Worm (Caenorhabditis elegans): ENCODE results near the gene srbc-43.

- TF ChIP-seq sma-9 (GFP tag; optimal IDR thresholded peaks at IDR 0.05) (no peak), sma-9 (tag; optimal IDR thresholded peaks at IDR 0.05) (no peak), unc-62 (GFP tag; optimal IDR thresholded peaks at IDR 0.05) (no peak), skn-1 (tag; optimal IDR thresholded peaks at IDR 0.05) (no peak), ztf-4 (tag; optimal IDR thresholded peaks at IDR 0.05) (no peak), Y55F3AM.14 (GFP tag; optimal IDR thresholded peaks at IDR 0.05) (no peak), nhr-23 (tag; optimal IDR thresholded peaks at IDR 0.05) (no peak), ztf-11 (tag; optimal IDR thresholded peaks at IDR 0.05) (no peak)
These were observed 37.9 kb downstream of the srbc-43 start, which contains the start of gene C15C8.8 for ce11 chrV:12752407-12752806.
